Worm (Caenorhabditis elegans) whole organism, young adult: ENCODE data around the gene T21D12.7.

ENCODE experiments used
- F33H1.4 ChIP-seq: fragments of 200-800 bp; sonication (Bioruptor generic); IDR thresholded peaks from 2 replicates; pipeline ENCODE4 v1.3.6; 2022; ENCODE audit warnings: missing genetic modification reagents, missing genetic modification characterization, missing compliant biosample characterization
- ama-1 ChIP-seq, 3 experiments: fragments of 150-350 bp in 1 of 3; sonication (generic microtip) in 2 of 3; optimal IDR thresholded peaks; 2 replicates each; lab custom pipeline; 2014 to 2018; ENCODE audit warnings: missing biosample characterization in 2 of 3, missing genetic modification characterization in 2 of 3, missing genetic modification reagents in 2 of 3
- atf-7 ChIP-seq: sonication (generic microtip); optimal IDR thresholded peaks from 2 replicates; lab custom pipeline; 2017; ENCODE audit warnings: mild to moderate bottlenecking, missing genetic modification characterization, missing compliant biosample characterization
- ceh-91 ChIP-seq: fragments of 200-800 bp; sonication (Bioruptor generic); IDR thresholded peaks from 2 replicates; pipeline ENCODE4 v1.3.6; 2022; ENCODE audit warnings: missing genetic modification reagents, missing genetic modification characterization, missing compliant biosample characterization
- hlh-12 ChIP-seq: sonication (generic microtip); optimal IDR thresholded peaks from 2 replicates; lab custom pipeline; 2016; ENCODE audit warnings: missing genetic modification characterization, missing compliant biosample characterization
- let-526 ChIP-seq: fragments of 200-800 bp; sonication (Bioruptor generic); IDR thresholded peaks from 2 replicates; pipeline ENCODE4 v1.3.6; 2022; ENCODE audit warnings: missing genetic modification reagents, missing genetic modification characterization, missing compliant biosample characterization
- lsl-1 ChIP-seq: fragments of 200-800 bp; sonication (Bioruptor generic); optimal IDR thresholded peaks from 2 replicates; lab custom pipeline; 2018; ENCODE audit warnings: mild to moderate bottlenecking, missing genetic modification characterization, moderate library complexity, missing compliant biosample characterization
- mxl-1 ChIP-seq: sonication (generic microtip); optimal IDR thresholded peaks from 2 replicates; lab custom pipeline; 2016; ENCODE audit warnings: missing genetic modification characterization, missing compliant biosample characterization
- nfya-2 ChIP-seq: fragments of 200-800 bp; sonication (Bioruptor generic); IDR thresholded peaks from 2 replicates; pipeline ENCODE4 v1.3.6; 2022; ENCODE audit warnings: missing genetic modification reagents, missing genetic modification characterization, missing compliant biosample characterization
- nhr-27 ChIP-seq: fragments of 200-800 bp; sonication (Bioruptor generic); optimal IDR thresholded peaks from 2 replicates; lab custom pipeline; 2018; ENCODE audit warnings: mild to moderate bottlenecking, missing genetic modification characterization, moderate library complexity, missing compliant biosample characterization
- snpc-3.4 ChIP-seq: sonication (generic microtip); optimal IDR thresholded peaks from 2 replicates; lab custom pipeline; 2017; ENCODE audit warnings: missing genetic modification characterization, mild to moderate bottlenecking, missing compliant biosample characterization, antibody characterized with exemption, moderate library complexity, missing genotype, missing genetic modification reagents
- unc-130 ChIP-seq: sonication (generic microtip); optimal IDR thresholded peaks from 2 replicates; lab custom pipeline; 2016; ENCODE audit warnings: missing genetic modification reagents, missing genetic modification characterization, missing compliant biosample characterization

DNA sequence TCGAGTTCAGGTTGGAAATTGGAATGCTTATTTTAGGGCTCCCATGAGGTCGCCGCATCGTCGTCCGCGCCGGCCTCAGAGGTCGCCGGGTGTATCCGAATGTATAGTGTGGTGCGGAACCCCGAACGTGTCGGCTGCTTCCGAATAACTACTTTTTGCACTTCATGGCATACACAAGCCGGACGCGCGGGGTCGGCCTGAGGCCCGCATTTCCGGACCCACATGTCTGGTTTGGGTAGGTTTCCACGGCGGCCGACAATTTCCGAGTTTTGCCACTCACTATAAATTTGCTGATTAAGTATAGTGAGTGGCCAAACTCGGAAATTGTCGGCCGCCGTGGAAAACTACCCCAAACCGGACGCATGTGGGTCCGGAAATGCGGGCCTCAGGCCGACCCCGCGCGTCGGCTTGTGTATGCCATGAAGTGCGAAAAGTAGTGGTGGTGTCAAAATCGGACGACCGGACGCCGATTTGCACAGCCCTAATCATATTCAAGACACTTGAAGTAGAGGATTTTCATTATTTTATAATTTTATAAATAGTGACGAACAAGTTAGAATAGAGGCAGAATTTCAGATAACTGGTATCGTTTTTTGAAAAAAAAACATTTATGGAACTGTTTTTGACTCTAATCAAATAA, 47.1 kb upstream of the T21D12.7 start:
- TF ChIP-seq nfya-2 (GFP tag; lab: Robert Waterston, UW) (no peak), lsl-1 (GFP tag; lab: Kevin White, UChicago) (no peak), unc-130 (GFP tag; lab: Kevin White, UChicago) (no peak), mxl-1 (tag; lab: Kevin White, UChicago) (no peak), F33H1.4 (no peak), nhr-27 (tag; lab: Kevin White, UChicago) (no peak), let-526 (GFP tag; lab: Robert Waterston, UW) (no peak), ama-1 (optimal IDR thresholded peaks at IDR 0.05; lab: Kevin White, UChicago) (no peak), ama-1 (GFP tag; optimal IDR thresholded peaks at IDR 0.05; lab: Kevin White, UChicago) (no peak), atf-7 (tag; lab: Kevin White, UChicago) (no peak), ceh-91 (no peak), hlh-12 (no peak), snpc-3.4 (no peak)
